Worm (Caenorhabditis elegans): Measurements from ENCODE around the gene C25E10.10.

Gene C25E10.10

DNA sequence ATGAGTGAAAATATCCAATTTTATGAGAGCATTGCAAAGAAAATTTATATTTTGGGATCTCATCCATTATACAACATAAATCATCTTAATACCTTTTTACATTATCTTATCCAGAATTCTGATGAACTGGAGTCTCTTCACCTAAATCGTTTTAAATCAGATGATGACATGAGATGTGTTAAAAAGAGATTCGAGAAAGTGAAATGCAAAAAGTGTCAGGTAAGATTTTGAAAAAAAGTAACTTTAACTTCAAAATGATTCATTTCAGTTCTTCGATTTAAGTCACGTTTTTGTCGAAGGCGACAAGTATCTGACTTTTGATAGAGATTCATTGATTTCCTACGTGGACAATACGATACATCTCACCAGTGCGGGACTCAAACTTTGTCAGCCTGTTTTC is 37.3 kb downstream of the C25E10.10 start:
- TF ChIP-seq snpc-4 (tag; optimal IDR thresholded peaks at IDR 0.05) = no peak
- TF ChIP-seq nhr-237 (tag; optimal IDR thresholded peaks at IDR 0.05) = no peak
- no peak for TF ChIP-seq lsy-2 (tag; optimal IDR thresholded peaks at IDR 0.05)
- no peak for TF ChIP-seq nhr-12 (tag; optimal IDR thresholded peaks at IDR 0.05)
- TF ChIP-seq ceh-43 (GFP tag; optimal IDR thresholded peaks at IDR 0.05) = no peak
- TF ChIP-seq ceh-83 (GFP tag; optimal IDR thresholded peaks at IDR 0.05) = no peak
- no peak for TF ChIP-seq elt-3 (tag; optimal IDR thresholded peaks at IDR 0.05)
- no peak for TF ChIP-seq sptf-1 (tag; optimal IDR thresholded peaks at IDR 0.05)
- TF ChIP-seq nhr-2 (tag; optimal IDR thresholded peaks at IDR 0.05) = no peak
- TF ChIP-seq drap-1 (GFP tag; optimal IDR thresholded peaks at IDR 0.05) = no peak
- TF ChIP-seq unc-120 (tag; optimal IDR thresholded peaks at IDR 0.05; ENCODE audit: poor library complexity, severe bottlenecking) = no peak
- TF ChIP-seq M03D4.4 (tag; optimal IDR thresholded peaks at IDR 0.05) = no peak
- TF ChIP-seq unc-62 (GFP tag; optimal IDR thresholded peaks at IDR 0.05) = no peak
- no peak for TF ChIP-seq pha-4 (tag; optimal IDR thresholded peaks at IDR 0.05)
- TF ChIP-seq nhr-28 (tag; optimal IDR thresholded peaks at IDR 0.05) = no peak
- no peak for TF ChIP-seq elt-1 (tag; optimal IDR thresholded peaks at IDR 0.05; ENCODE audit: borderline replicate concordance, insufficient read depth)
- TF ChIP-seq ceh-39 (tag; optimal IDR thresholded peaks at IDR 0.05) = no peak

- no peak for TF ChIP-seq unc-120 (tag; optimal IDR thresholded peaks at IDR 0.05; ENCODE audit: poor library complexity, severe bottlenecking)
- TF ChIP-seq drap-1 (GFP tag; optimal IDR thresholded peaks at IDR 0.05) = no peak
- TF ChIP-seq bed-3 (GFP tag; optimal IDR thresholded peaks at IDR 0.05) = no peak
- TF ChIP-seq nhr-237 (tag; optimal IDR thresholded peaks at IDR 0.05) = no peak
- TF ChIP-seq zip-8 (tag; optimal IDR thresholded peaks at IDR 0.05) = no peak
- no peak for TF ChIP-seq ceh-43 (GFP tag; optimal IDR thresholded peaks at IDR 0.05)
- TF ChIP-seq ceh-39 (tag; optimal IDR thresholded peaks at IDR 0.05) = no peak
- TF ChIP-seq nhr-76 (tag; optimal IDR thresholded peaks at IDR 0.05) = no peak
- no peak for TF ChIP-seq lin-32 (GFP tag; optimal IDR thresholded peaks at IDR 0.05)
- no peak for TF ChIP-seq unc-39 (tag; optimal IDR thresholded peaks at IDR 0.05)
- no peak for TF ChIP-seq flh-1 (GFP tag; optimal IDR thresholded peaks at IDR 0.05)
- no peak for TF ChIP-seq M03D4.4 (tag; optimal IDR thresholded peaks at IDR 0.05)
These were observed 39.7 kb downstream of the C25E10.10 start, which contains the start of gene oac-40 for ce11 chrV:9016479-9016878. Gene oac-40 (plus strand): TSS chrV:9016779.

DNA sequence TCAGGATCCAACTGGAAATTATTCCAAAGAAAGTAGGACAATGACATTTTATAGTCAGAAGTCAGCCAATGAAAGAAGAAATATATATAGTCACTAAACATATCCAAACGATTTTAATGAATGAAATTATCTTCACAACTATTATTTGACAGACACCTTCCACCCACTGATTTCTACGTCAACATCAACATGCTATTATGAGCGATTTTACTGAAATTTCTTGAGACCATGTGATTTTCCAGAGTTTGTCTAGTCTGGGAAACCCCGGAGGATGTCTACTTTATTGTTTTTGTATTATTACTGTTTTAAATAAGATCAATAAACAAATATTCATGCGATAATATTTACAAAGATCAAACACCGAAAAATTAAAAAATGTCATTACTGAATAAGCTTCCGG is 40.6 kb downstream of the C25E10.10 start, which contains the start of gene srt-18:
TSS of gene srt-18 (minus strand) at position 101 of the 400 bp plus-strand sequence.
- TF ChIP-seq bed-3 (GFP tag; optimal IDR thresholded peaks at IDR 0.05) (no peak), unc-120 (tag; optimal IDR thresholded peaks at IDR 0.05; ENCODE audit: poor library complexity, severe bottlenecking) (no peak), nhr-237 (tag; optimal IDR thresholded peaks at IDR 0.05) (no peak), mls-2 (tag; optimal IDR thresholded peaks at IDR 0.05) (no peak), elt-1 (tag; optimal IDR thresholded peaks at IDR 0.05; ENCODE audit: borderline replicate concordance, insufficient read depth) (no peak), lsy-2 (tag; optimal IDR thresholded peaks at IDR 0.05) (no peak), blmp-1 (tag; optimal IDR thresholded peaks at IDR 0.05) (no peak), tbx-8 (GFP tag; optimal IDR thresholded peaks at IDR 0.05) (no peak), nhr-12 (tag; optimal IDR thresholded peaks at IDR 0.05) (no peak), ztf-11 (tag; optimal IDR thresholded peaks at IDR 0.05) (no peak), ceh-39 (tag; optimal IDR thresholded peaks at IDR 0.05) (no peak), zip-8 (tag; optimal IDR thresholded peaks at IDR 0.05) (no peak), hlh-1 (tag; optimal IDR thresholded peaks at IDR 0.05) (no peak), nhr-28 (tag; optimal IDR thresholded peaks at IDR 0.05) (no peak), cnd-1 (tag; optimal IDR thresholded peaks at IDR 0.05) (no peak), nhr-2 (tag; optimal IDR thresholded peaks at IDR 0.05) (no peak), flh-1 (GFP tag; optimal IDR thresholded peaks at IDR 0.05) (no peak)

DNA sequence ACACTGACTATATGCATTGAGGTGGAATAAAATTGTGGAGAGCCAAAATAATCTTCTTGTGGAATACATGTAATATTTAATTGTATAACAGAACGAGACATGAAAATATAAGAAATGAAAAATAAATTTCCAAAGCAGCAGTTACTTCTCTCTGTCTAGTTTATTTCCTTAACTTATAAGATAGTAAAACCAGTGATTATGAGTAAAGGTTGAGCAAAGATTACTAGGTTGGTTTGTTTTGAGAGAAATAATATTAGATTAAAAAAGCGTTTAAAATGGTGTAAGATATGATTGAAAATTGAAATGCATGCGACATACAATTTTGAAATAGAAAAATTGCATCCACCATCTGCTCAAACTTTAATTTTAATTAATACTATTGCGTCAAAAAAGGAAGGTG is 42.4 kb downstream of the C25E10.10 start, which contains the start of gene srh-201:
TSS of gene srh-201 (minus strand) at position 101 of the 400 bp plus-strand sequence.
- TF ChIP-seq ztf-11 (tag; optimal IDR thresholded peaks at IDR 0.05) (no peak), unc-39 (tag; optimal IDR thresholded peaks at IDR 0.05) (no peak)

ce11 chrV:9009175-9009574 is 47.0 kb downstream of the C25E10.10 start, which contains the start of gene srx-2:
Gene srx-2 (plus strand): TSS chrV:9009475.
- TF ChIP-seq sem-2 (GFP tag; optimal IDR thresholded peaks at IDR 0.05) (no peak), ztf-11 (tag; optimal IDR thresholded peaks at IDR 0.05) (no peak), drap-1 (GFP tag; optimal IDR thresholded peaks at IDR 0.05) (no peak), ham-2 (GFP tag; optimal IDR thresholded peaks at IDR 0.05) (no peak), mep-1 (tag; optimal IDR thresholded peaks at IDR 0.05) (no peak), ceh-83 (GFP tag; optimal IDR thresholded peaks at IDR 0.05) (no peak)

Data from whole organism, mixed stage, embryonic.